Fruit fly (Drosophila melanogaster) whole organism, embryonic: ENCODE results near the gene Dok.

Experiments
- CG10321 ChIP-seq: fragments of 200-800 bp; sonication (Bioruptor generic); IDR thresholded peaks from 2 replicates; pipeline ENCODE4 v1.3.6; 2022; ENCODE audit warnings: missing biosample characterization, missing genetic modification characterization
- CG13775 ChIP-seq: fragments of 200-800 bp; sonication (Bioruptor generic); optimal IDR thresholded peaks from 3 replicates; lab custom pipeline; 2017; ENCODE audit warnings: missing biosample characterization, mild to moderate bottlenecking, missing genetic modification characterization
- CG17829 ChIP-seq: fragments of 200-800 bp; optimal IDR thresholded peaks from 2 replicates; lab custom pipeline; 2019; ENCODE audit warnings: missing biosample characterization, mild to moderate bottlenecking, missing genetic modification characterization, moderate library complexity
- CG30020 ChIP-seq: fragments of 200-800 bp; optimal IDR thresholded peaks from 2 replicates; lab custom pipeline; 2019; ENCODE audit warnings: missing biosample characterization, mild to moderate bottlenecking, missing genetic modification characterization, moderate library complexity
- CG4282 ChIP-seq: fragments of 200-800 bp; sonication (Bioruptor generic); optimal IDR thresholded peaks from 2 replicates; lab custom pipeline; 2016; ENCODE audit warnings: missing biosample characterization, missing genetic modification characterization
- CG4707 ChIP-seq: fragments of 200-800 bp; sonication (Bioruptor generic); optimal IDR thresholded peaks from 2 replicates; lab custom pipeline; 2018; ENCODE audit warnings: missing biosample characterization, mild to moderate bottlenecking, missing genetic modification characterization, moderate library complexity
- CG5953 ChIP-seq: fragments of 200-800 bp; sonication (Bioruptor generic); IDR thresholded peaks from 2 replicates; pipeline ENCODE4 v1.3.6; 2022; ENCODE audit warnings: missing biosample characterization, missing genetic modification characterization
- CG8388 ChIP-seq: fragments of 200-800 bp; sonication (Bioruptor generic); optimal IDR thresholded peaks from 2 replicates; lab custom pipeline; 2019; ENCODE audit warnings: missing biosample characterization, mild to moderate bottlenecking, missing genetic modification characterization, moderate library complexity
- D ChIP-seq, 2 experiments: fragments of 200-800 bp in 1 of 2; fragments of >200 bp in 1 of 2; sonication (Bioruptor generic) in 1 of 2; optimal IDR thresholded peaks; 2 replicates in 1 of 2; 3 replicates in 1 of 2; lab custom pipeline; 2017; ENCODE audit warnings: mild to moderate bottlenecking in 1 of 2, missing biosample characterization in 1 of 2, missing genetic modification characterization in 1 of 2, missing genetic modification reagents in 1 of 2
- Dref ChIP-seq: fragments of 200-800 bp; sonication (Bioruptor generic); IDR thresholded peaks from 2 replicates; pipeline ENCODE4 v1.3.6; 2022; ENCODE audit warnings: missing biosample characterization, missing genetic modification characterization
- ERR ChIP-seq: fragments of 200-800 bp; sonication (Bioruptor generic); optimal IDR thresholded peaks from 2 replicates; lab custom pipeline; 2016; ENCODE audit warnings: missing biosample characterization, missing genetic modification characterization
- Lpt ChIP-seq: fragments of >200 bp; optimal IDR thresholded peaks from 2 replicates; lab custom pipeline; 2018; ENCODE audit warnings: missing biosample characterization, missing genetic modification characterization
- MBD-R2 ChIP-seq: fragments of 200-800 bp; sonication (Bioruptor generic); IDR thresholded peaks from 2 replicates; pipeline ENCODE4 v1.3.6; 2022; ENCODE audit warnings: missing biosample characterization, missing genetic modification characterization
- MESR4 ChIP-seq: fragments of 200-800 bp; sonication (Bioruptor generic); optimal IDR thresholded peaks from 2 replicates; lab custom pipeline; 2018; ENCODE audit warnings: missing biosample characterization, mild to moderate bottlenecking, missing genetic modification characterization, moderate library complexity
- PHDP ChIP-seq: fragments of 200-800 bp; sonication (Bioruptor generic); optimal IDR thresholded peaks from 3 replicates; lab custom pipeline; 2018; ENCODE audit warnings: missing biosample characterization, mild to moderate bottlenecking, missing genetic modification characterization, moderate library complexity
- Scr ChIP-seq: fragments of 200-800 bp; sonication (Bioruptor generic); IDR thresholded peaks from 2 replicates; pipeline ENCODE4 v1.3.6; 2022; ENCODE audit warnings: missing biosample characterization, missing genetic modification characterization; ENCODE audit not compliant: partially characterized antibody
- Sry-δ ChIP-seq: fragments of 200-800 bp; sonication (Bioruptor generic); optimal IDR thresholded peaks from 2 replicates; lab custom pipeline; 2016; ENCODE audit warnings: missing biosample characterization, missing genetic modification characterization
- Vsx1 ChIP-seq: fragments of 200-800 bp; sonication (Bioruptor generic); optimal IDR thresholded peaks from 2 replicates; lab custom pipeline; 2017; ENCODE audit warnings: missing biosample characterization, mild to moderate bottlenecking, missing genetic modification characterization, missing genetic modification reagents
- abd-A ChIP-seq: fragments of 200-800 bp; sonication (Bioruptor generic); optimal IDR thresholded peaks from 3 replicates; lab custom pipeline; 2019; ENCODE audit warnings: missing biosample characterization, mild to moderate bottlenecking, missing genetic modification characterization, moderate library complexity
- ash1 ChIP-seq: fragments of 200-800 bp; sonication (Bioruptor generic); optimal IDR thresholded peaks from 2 replicates; lab custom pipeline; 2018; ENCODE audit warnings: missing biosample characterization, mild to moderate bottlenecking, missing genetic modification characterization
- ato ChIP-seq: fragments of 200-800 bp; sonication (Bioruptor generic); IDR thresholded peaks from 2 replicates; pipeline ENCODE4 v1.3.6; 2022; ENCODE audit warnings: missing biosample characterization, missing genetic modification characterization; ENCODE audit not compliant: partially characterized antibody
- bab2 ChIP-seq: fragments of 200-800 bp; sonication (Bioruptor generic); optimal IDR thresholded peaks from 2 replicates; lab custom pipeline; 2016; ENCODE audit warnings: missing biosample characterization, missing genetic modification characterization
- bbx ChIP-seq: fragments of 200-800 bp; sonication (Bioruptor generic); IDR thresholded peaks from 2 replicates; pipeline ENCODE4 v1.3.6; 2022; ENCODE audit warnings: missing biosample characterization, missing genetic modification characterization; ENCODE audit not compliant: partially characterized antibody
- br ChIP-seq: fragments of >200 bp; optimal IDR thresholded peaks from 2 replicates; lab custom pipeline; 2017
- btn ChIP-seq: fragments of 200-800 bp; sonication (Bioruptor generic); optimal IDR thresholded peaks from 2 replicates; lab custom pipeline; 2016; ENCODE audit warnings: missing biosample characterization, missing genetic modification characterization
- cad ChIP-seq: fragments of >200 bp; optimal IDR thresholded peaks from 2 replicates; lab custom pipeline; 2017; ENCODE audit warnings: missing biosample characterization, missing genetic modification characterization
- caup ChIP-seq: fragments of 200-800 bp; sonication (Bioruptor generic); optimal IDR thresholded peaks from 3 replicates; lab custom pipeline; 2017; ENCODE audit warnings: missing biosample characterization, mild to moderate bottlenecking, missing genetic modification characterization, moderate library complexity; ENCODE audit not compliant: severe bottlenecking
- cg ChIP-seq: fragments of 200-800 bp; sonication (Bioruptor generic); optimal IDR thresholded peaks from 3 replicates; lab custom pipeline; 2019; ENCODE audit warnings: missing biosample characterization, mild to moderate bottlenecking, missing genetic modification characterization, moderate library complexity
- ci ChIP-seq: fragments of 200-800 bp; sonication (Bioruptor generic); IDR thresholded peaks from 3 replicates; pipeline ENCODE4 v1.3.6; 2022; ENCODE audit warnings: missing biosample characterization, missing genetic modification characterization
- dm ChIP-seq: fragments of 200-800 bp; sonication (Bioruptor generic); optimal IDR thresholded peaks from 3 replicates; lab custom pipeline; 2016; ENCODE audit warnings: missing biosample characterization, missing genetic modification characterization
- ftz-f1 ChIP-seq: fragments of 200-800 bp; sonication (Bioruptor generic); optimal IDR thresholded peaks from 2 replicates; lab custom pipeline; 2016; ENCODE audit warnings: missing biosample characterization, missing genetic modification characterization
- gro ChIP-seq: fragments of 200-800 bp; sonication (Bioruptor generic); optimal IDR thresholded peaks from 2 replicates; lab custom pipeline; 2016; ENCODE audit warnings: missing biosample characterization, missing genetic modification characterization
- hkb ChIP-seq, 2 experiments: fragments of 200-800 bp in 1 of 2; fragments of >200 bp in 1 of 2; sonication (Bioruptor generic) in 1 of 2; IDR thresholded peaks in 1 of 2; optimal IDR thresholded peaks in 1 of 2; 2 replicates each; pipeline versions ENCODE4 v1.3.6 to Lab custom; 2017 to 2022; ENCODE audit warnings: missing biosample characterization in 1 of 2, missing genetic modification characterization in 1 of 2
- ken ChIP-seq: fragments of 200-800 bp; sonication (Bioruptor generic); IDR thresholded peaks from 3 replicates; pipeline ENCODE4 v1.3.6; 2022; ENCODE audit warnings: missing biosample characterization, missing genetic modification characterization
- knrl ChIP-seq: fragments of 200-800 bp; sonication (Bioruptor generic); IDR thresholded peaks from 3 replicates; pipeline ENCODE4 v1.3.6; 2022; ENCODE audit warnings: missing biosample characterization, missing genetic modification characterization; ENCODE audit not compliant: partially characterized antibody
- lbe ChIP-seq: fragments of 200-800 bp; sonication (Bioruptor generic); optimal IDR thresholded peaks from 2 replicates; lab custom pipeline; 2016; ENCODE audit warnings: missing biosample characterization, mild to moderate bottlenecking, missing genetic modification characterization
- lola ChIP-seq, 3 experiments: fragments of >200 bp in 2 of 3; fragments of 200-800 bp in 1 of 3; sonication (Bioruptor generic) in 1 of 3; optimal IDR thresholded peaks; 2 replicates each; lab custom pipeline; 2017 to 2019; ENCODE audit warnings: missing biosample characterization in 3 of 3, missing genetic modification characterization in 3 of 3, mild to moderate bottlenecking in 1 of 3, moderate library complexity in 1 of 3
- nerfin-2 ChIP-seq: fragments of 200-800 bp; sonication (Bioruptor generic); IDR thresholded peaks from 2 replicates; pipeline ENCODE4 v1.3.6; 2022; ENCODE audit warnings: missing biosample characterization, missing genetic modification characterization; ENCODE audit not compliant: partially characterized antibody
- pan ChIP-seq, 4 experiments: fragments of >200 bp in 3 of 4; fragments of 200-800 bp in 1 of 4; sonication (Bioruptor generic) in 1 of 4; optimal IDR thresholded peaks in 3 of 4; IDR thresholded peaks in 1 of 4; 2 replicates each; pipeline versions ENCODE4 v1.3.6 to Lab custom; 2017 to 2022; ENCODE audit warnings: missing biosample characterization in 2 of 4, missing genetic modification characterization in 2 of 4, mixed read lengths in 1 of 4
- shn ChIP-seq: fragments of 200-800 bp; sonication (Bioruptor generic); optimal IDR thresholded peaks from 3 replicates; lab custom pipeline; 2016; ENCODE audit warnings: missing biosample characterization, missing genetic modification characterization
- unc-4 ChIP-seq: fragments of 200-800 bp; sonication (Bioruptor generic); IDR thresholded peaks from 2 replicates; pipeline ENCODE4 v1.3.6; 2022; ENCODE audit warnings: missing biosample characterization, missing genetic modification characterization; ENCODE audit not compliant: partially characterized antibody
- zen2 ChIP-seq: fragments of 200-800 bp; sonication (Bioruptor generic); IDR thresholded peaks from 3 replicates; pipeline ENCODE4 v1.3.6; 2022; ENCODE audit warnings: missing biosample characterization, missing genetic modification characterization; ENCODE audit not compliant: partially characterized antibody
- zfh1 ChIP-seq: fragments of 200-800 bp; sonication (Bioruptor generic); IDR thresholded peaks from 3 replicates; pipeline ENCODE4 v1.3.6; 2022; ENCODE audit warnings: missing biosample characterization, missing genetic modification characterization

Gene Dok

dm6 chrX:7306538-7307477, 17.2 kb upstream of the Dok start (continued):
- no peak for TF ChIP-seq nerfin-2
- peak; percentile 67 for TF ChIP-seq bab2 (GFP tag; lab: Kevin White, UChicago)
- TF ChIP-seq MESR4, result no peak
- peak; percentile 93 for TF ChIP-seq CG8388 (GFP tag; lab: Kevin White, UChicago)
- TF ChIP-seq CG13775, result peak; percentile 98
- peak; percentile 86 for TF ChIP-seq caup
- no peak for TF ChIP-seq br (lab: Kevin White, UChicago)

DNA sequence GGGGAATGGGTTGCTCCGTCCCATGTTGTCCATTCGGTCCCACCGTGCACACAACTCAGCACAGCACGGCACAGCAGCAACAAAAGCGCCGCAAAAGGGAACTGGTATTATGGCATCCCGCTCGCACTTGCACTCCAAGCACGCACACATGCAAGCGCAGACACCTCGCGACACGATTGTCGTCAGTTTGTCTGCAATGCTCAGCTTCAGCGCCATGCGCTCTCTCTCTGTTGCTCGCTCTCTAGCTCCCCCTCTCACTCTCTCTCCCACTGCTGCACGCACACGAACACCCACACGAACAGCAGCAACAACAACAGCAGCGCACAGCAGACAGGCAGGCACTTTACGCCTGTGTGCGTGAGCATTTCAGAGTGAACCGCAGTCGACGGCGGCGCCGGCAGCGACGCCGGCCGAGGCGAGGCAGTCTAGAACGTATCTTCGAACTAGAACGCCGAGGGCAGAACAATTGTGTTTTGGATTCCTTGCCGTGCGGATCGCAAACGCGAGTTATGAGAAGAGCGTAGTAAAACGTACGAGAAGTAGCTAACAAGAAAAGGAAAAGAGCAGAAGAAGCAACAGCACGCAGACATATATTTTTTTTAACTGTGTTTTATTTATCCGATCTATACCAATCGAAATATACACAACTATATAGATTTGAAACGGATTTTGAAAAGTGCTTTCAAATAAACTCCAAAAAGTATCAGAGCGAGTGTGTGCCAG, 16.4 kb upstream of the Dok start, which contains the start of gene brk:
TSS of gene brk (plus strand) at position 462 of the 723 bp plus-strand sequence.
- TF ChIP-seq CG4282 (GFP tag; lab: Kevin White, UChicago) (peak; percentile 22), zen2 (GFP tag; lab: Robert Waterston, UW) (0 out of 3 replicates have a peak, but pooled peaks have one; percentile 36), gro (peak; percentile 41), hkb (optimal IDR thresholded peaks at IDR 0.05; lab: Kevin White, UChicago) (no peak), hkb (GFP tag; IDR thresholded peaks at IDR 0.05; lab: Robert Waterston, UW) (no peak), shn (GFP tag; lab: Kevin White, UChicago) (peak; percentile 99), btn (GFP tag; lab: Kevin White, UChicago) (no peak), ato (GFP tag; lab: Robert Waterston, UW) (no peak; the same call in 1 of the 2 replicates), knrl (GFP tag; lab: Robert Waterston, UW) (0 out of 3 replicates have a peak, but pooled peaks have one; percentile 32), Scr (GFP tag; lab: Robert Waterston, UW) (0 out of 2 replicates have a peak, but pooled peaks have one; percentile 34), ftz-f1 (peak; percentile 37), dm (no peak), D (optimal IDR thresholded peaks at IDR 0.05; lab: Kevin White, UChicago) (peak; percentile 86), D (GFP tag; optimal IDR thresholded peaks at IDR 0.05; lab: Kevin White, UChicago) (no peak), Lpt (GFP tag; lab: Kevin White, UChicago) (no peak), abd-A (tag; lab: Kevin White, UChicago) (peak; percentile 67), MBD-R2 (GFP tag; lab: Robert Waterston, UW) (no peak), zfh1 (GFP tag; lab: Robert Waterston, UW) (0 out of 3 replicates have a peak, but pooled peaks have one; percentile 23), lola (GFP tag; optimal IDR thresholded peaks at IDR 0.05; lab: Kevin White, UChicago) (peak in 1 of 3 experiments; percentile 36), ci (peak; percentile 44; the same call in 1 of the 3 replicates), CG10321 (GFP tag; lab: Robert Waterston, UW) (peak; percentile 80), CG5953 (no peak), Sry-δ (GFP tag; lab: Kevin White, UChicago) (no peak), bbx (GFP tag; lab: Robert Waterston, UW) (peak; percentile 45; the same call in 1 of the 2 replicates), ash1 (no peak), cg (peak; percentile 99), ken (GFP tag; lab: Robert Waterston, UW) (no peak), CG30020 (tag; lab: Kevin White, UChicago) (no peak), lbe (GFP tag; lab: Kevin White, UChicago) (peak; percentile 2), CG4707 (GFP tag; lab: Kevin White, UChicago) (peak; percentile 91), pan (optimal IDR thresholded peaks at IDR 0.05; lab: Kevin White, UChicago) (no peak), pan (GFP tag; optimal IDR thresholded peaks at IDR 0.05 in 1 of 2, IDR thresholded peaks at IDR 0.05 in 1 of 2) (peak in 1 of 2 experiments; percentile 37), PHDP (tag; lab: Kevin White, UChicago) (no peak), ERR (GFP tag; lab: Kevin White, UChicago) (peak; percentile 54), cad (GFP tag; lab: Kevin White, UChicago) (no peak), CG17829 (tag; lab: Kevin White, UChicago) (peak; percentile 20), unc-4 (GFP tag; lab: Robert Waterston, UW) (peak; percentile 37; the same call in 1 of the 2 replicates), Dref (GFP tag; lab: Robert Waterston, UW) (no peak), Vsx1 (no peak)
